Worm (Caenorhabditis elegans) whole organism, early embryonic: ENCODE results near the gene Y53G8AR.9.

Experiments
- B0310.2 ChIP-seq: sonication (generic microtip); optimal IDR thresholded peaks from 2 replicates; lab custom pipeline; 2016; ENCODE audit warnings: mild to moderate bottlenecking, missing genetic modification characterization, missing compliant biosample characterization
- F13C5.2 ChIP-seq: sonication (generic microtip); optimal IDR thresholded peaks from 2 replicates; lab custom pipeline; 2017; ENCODE audit warnings: mild to moderate bottlenecking, missing genetic modification characterization, inconsistent platforms, missing compliant biosample characterization
- aly-1 ChIP-seq: sonication (generic microtip); optimal IDR thresholded peaks from 2 replicates; lab custom pipeline; 2016; ENCODE audit warnings: missing genetic modification characterization, missing compliant biosample characterization
- ama-1 ChIP-seq: fragments of 150-350 bp; optimal IDR thresholded peaks from 2 replicates; lab custom pipeline; 2014
- ceh-13 ChIP-seq: fragments of 200-800 bp; sonication (Bioruptor generic); optimal IDR thresholded peaks from 2 replicates; lab custom pipeline; 2018; ENCODE audit warnings: mild to moderate bottlenecking, missing genetic modification characterization, missing compliant biosample characterization
- ceh-36 ChIP-seq: sonication (generic microtip); optimal IDR thresholded peaks from 2 replicates; lab custom pipeline; 2016; ENCODE audit warnings: missing genetic modification characterization, inconsistent platforms, missing compliant biosample characterization
- ets-7 ChIP-seq: sonication (generic microtip); optimal IDR thresholded peaks from 2 replicates; lab custom pipeline; 2016; ENCODE audit warnings: missing genotype, missing genetic modification characterization, missing compliant biosample characterization
- flt-1 ChIP-seq: fragments of 200-800 bp; sonication (Bioruptor generic); IDR thresholded peaks from 2 replicates; pipeline ENCODE4 v1.3.6; 2022; ENCODE audit warnings: missing genetic modification characterization, missing compliant biosample characterization
- hmbx-1 ChIP-seq: sonication (generic microtip); optimal IDR thresholded peaks from 2 replicates; lab custom pipeline; 2016; ENCODE audit warnings: mild to moderate bottlenecking, missing genetic modification characterization, missing compliant biosample characterization
- hmg-4 ChIP-seq: fragments of 200-800 bp; sonication (Bioruptor generic); optimal IDR thresholded peaks from 2 replicates; lab custom pipeline; 2018; ENCODE audit warnings: mild to moderate bottlenecking, missing genetic modification characterization, missing compliant biosample characterization
- hnd-1 ChIP-seq: sonication (generic microtip); optimal IDR thresholded peaks from 2 replicates; lab custom pipeline; 2016; ENCODE audit warnings: missing genetic modification characterization, missing compliant biosample characterization
- pes-1 ChIP-seq: fragments of 200-800 bp; sonication (Bioruptor generic); IDR thresholded peaks from 2 replicates; pipeline ENCODE4 v1.3.6; 2022; ENCODE audit warnings: missing genetic modification reagents, missing genetic modification characterization, missing compliant biosample characterization
- scrt-1 ChIP-seq: fragments of 200-800 bp; sonication (Bioruptor generic); IDR thresholded peaks from 2 replicates; pipeline ENCODE4 v1.3.6; 2022; ENCODE audit warnings: missing genetic modification characterization, missing compliant biosample characterization
- sea-1 ChIP-seq: fragments of 200-800 bp; sonication (Bioruptor generic); conservative IDR thresholded peaks from 2 replicates; pipeline ENCODE4 v1.3.6; 2022; ENCODE audit warnings: missing genetic modification characterization, missing compliant biosample characterization
- tbx-11 ChIP-seq: fragments of 200-800 bp; sonication (Bioruptor generic); IDR thresholded peaks from 2 replicates; pipeline ENCODE4 v1.3.6; 2022; ENCODE audit warnings: missing genetic modification characterization, missing compliant biosample characterization
- tbx-37 ChIP-seq: fragments of 200-800 bp; sonication (Bioruptor generic); conservative IDR thresholded peaks from 2 replicates; pipeline ENCODE4 v1.3.6; 2022; ENCODE audit warnings: missing genetic modification reagents, missing genetic modification characterization, missing compliant biosample characterization
- tra-4 ChIP-seq: sonication (generic microtip); optimal IDR thresholded peaks from 2 replicates; lab custom pipeline; 2017; ENCODE audit warnings: missing genetic modification characterization, missing compliant biosample characterization

The Y53G8AR.9 gene

ce11 chrIII:3308940-3309339 is 12.1 kb downstream of the Y53G8AR.9 start:
- no peak for TF ChIP-seq sea-1
- no peak for TF ChIP-seq F13C5.2 (tag; lab: Kevin White, UChicago)
- TF ChIP-seq pes-1 (GFP tag; lab: Robert Waterston, UW): no peak
- no peak for TF ChIP-seq ceh-36 (tag; lab: Kevin White, UChicago)
- no peak for TF ChIP-seq tbx-11 (GFP tag; lab: Robert Waterston, UW)
- no peak for TF ChIP-seq ama-1 (lab: Kevin White, UChicago)
- no peak for TF ChIP-seq tra-4 (tag; lab: Kevin White, UChicago)
- TF ChIP-seq hmbx-1: no peak
- no peak for TF ChIP-seq B0310.2 (tag; lab: Kevin White, UChicago)
- TF ChIP-seq ets-7: no peak
- TF ChIP-seq aly-1 (tag; lab: Kevin White, UChicago): no peak
- no peak for TF ChIP-seq tbx-37 (GFP tag; lab: Robert Waterston, UW)
- TF ChIP-seq hmg-4 (GFP tag; lab: Kevin White, UChicago): no peak
- TF ChIP-seq hnd-1 (tag; lab: Kevin White, UChicago): no peak
- no peak for TF ChIP-seq flt-1 (GFP tag; lab: Robert Waterston, UW)

ce11 chrIII:3307379-3307778 is 13.7 kb downstream of the Y53G8AR.9 start:
- TF ChIP-seq F13C5.2 (tag; lab: Kevin White, UChicago) (no peak), sea-1 (no peak), pes-1 (GFP tag; lab: Robert Waterston, UW) (no peak)

- TF ChIP-seq ceh-36 (tag; lab: Kevin White, UChicago): no peak
- TF ChIP-seq F13C5.2 (tag; lab: Kevin White, UChicago): no peak
- TF ChIP-seq tbx-11 (GFP tag; lab: Robert Waterston, UW): no peak
- TF ChIP-seq ets-7: no peak
- TF ChIP-seq scrt-1 (GFP tag; lab: Robert Waterston, UW): no peak
- TF ChIP-seq hmg-4 (GFP tag; lab: Kevin White, UChicago): no peak
- TF ChIP-seq tbx-37 (GFP tag; lab: Robert Waterston, UW): no peak
- TF ChIP-seq hnd-1 (tag; lab: Kevin White, UChicago): no peak
- no peak for TF ChIP-seq flt-1 (GFP tag; lab: Robert Waterston, UW)
- no peak for TF ChIP-seq hmbx-1
- TF ChIP-seq tra-4 (tag; lab: Kevin White, UChicago): no peak
- no peak for TF ChIP-seq B0310.2 (tag; lab: Kevin White, UChicago)
- no peak for TF ChIP-seq ama-1 (lab: Kevin White, UChicago)
- no peak for TF ChIP-seq ceh-13
- no peak for TF ChIP-seq sea-1
- TF ChIP-seq pes-1 (GFP tag; lab: Robert Waterston, UW): no peak
- TF ChIP-seq aly-1 (tag; lab: Kevin White, UChicago): no peak
Observed at ce11 chrIII:3306322-3306721, 14.7 kb downstream of the Y53G8AR.9 start.

- TF ChIP-seq tbx-11 (GFP tag; lab: Robert Waterston, UW): no peak
- TF ChIP-seq B0310.2 (tag; lab: Kevin White, UChicago): no peak
- TF ChIP-seq ceh-36 (tag; lab: Kevin White, UChicago): no peak
- no peak for TF ChIP-seq flt-1 (GFP tag; lab: Robert Waterston, UW)
- no peak for TF ChIP-seq pes-1 (GFP tag; lab: Robert Waterston, UW)
- TF ChIP-seq hnd-1 (tag; lab: Kevin White, UChicago): no peak
- no peak for TF ChIP-seq scrt-1 (GFP tag; lab: Robert Waterston, UW)
- TF ChIP-seq aly-1 (tag; lab: Kevin White, UChicago): no peak
- TF ChIP-seq ama-1 (lab: Kevin White, UChicago): no peak
- no peak for TF ChIP-seq tbx-37 (GFP tag; lab: Robert Waterston, UW)
- TF ChIP-seq ets-7: no peak
- TF ChIP-seq tra-4 (tag; lab: Kevin White, UChicago): no peak
- no peak for TF ChIP-seq hmg-4 (GFP tag; lab: Kevin White, UChicago)
- no peak for TF ChIP-seq ceh-13
- no peak for TF ChIP-seq F13C5.2 (tag; lab: Kevin White, UChicago)
- TF ChIP-seq sea-1: no peak
- no peak for TF ChIP-seq hmbx-1
Observed at ce11 chrIII:3304554-3304953, 16.5 kb downstream of the Y53G8AR.9 start.

ce11 chrIII:3297151-3297550 is 23.9 kb downstream of the Y53G8AR.9 start, which contains the start of gene Y53G8AR.5:
Y53G8AR.5 (plus strand) TSS chrIII:3297451.
- TF ChIP-seq hmg-4 (GFP tag; lab: Kevin White, UChicago) (no peak), flt-1 (GFP tag; lab: Robert Waterston, UW) (no peak), ets-7 (no peak), hnd-1 (tag; lab: Kevin White, UChicago) (no peak), ceh-13 (no peak), F13C5.2 (tag; lab: Kevin White, UChicago) (no peak), sea-1 (no peak), ceh-36 (tag; lab: Kevin White, UChicago) (no peak), tra-4 (tag; lab: Kevin White, UChicago) (no peak), B0310.2 (tag; lab: Kevin White, UChicago) (no peak), hmbx-1 (no peak), tbx-37 (GFP tag; lab: Robert Waterston, UW) (no peak), scrt-1 (GFP tag; lab: Robert Waterston, UW) (no peak), aly-1 (tag; lab: Kevin White, UChicago) (no peak), pes-1 (GFP tag; lab: Robert Waterston, UW) (no peak), tbx-11 (GFP tag; lab: Robert Waterston, UW) (no peak), ama-1 (lab: Kevin White, UChicago) (no peak)

ce11 chrIII:3294283-3294793 is 26.7 kb downstream of the Y53G8AR.9 start, which contains the start of the genes Y53G8AR.8 and Y53G8AR.6:
Y53G8AR.8 (minus strand) TSS chrIII:3294330.
Y53G8AR.6 (plus strand) TSS chrIII:3294743.
- TF ChIP-seq ceh-36 (tag; lab: Kevin White, UChicago) (peak; percentile 9), tbx-37 (GFP tag; lab: Robert Waterston, UW) (no peak)

ce11 chrIII:3281860-3282358 is 39.1 kb downstream of the Y53G8AR.9 start, which contains the start of gene mfsd-8:
mfsd-8 (plus strand) TSS chrIII:3282308.
- TF ChIP-seq pes-1 (GFP tag; lab: Robert Waterston, UW): no peak
- no peak for TF ChIP-seq hnd-1 (tag; lab: Kevin White, UChicago)
- TF ChIP-seq ama-1 (lab: Kevin White, UChicago): no peak
- no peak for TF ChIP-seq tbx-11 (GFP tag; lab: Robert Waterston, UW)
- TF ChIP-seq ets-7: no peak
- TF ChIP-seq tra-4 (tag; lab: Kevin White, UChicago): no peak
- TF ChIP-seq B0310.2 (tag; lab: Kevin White, UChicago): no peak
- TF ChIP-seq hmg-4 (GFP tag; lab: Kevin White, UChicago): no peak
- no peak for TF ChIP-seq F13C5.2 (tag; lab: Kevin White, UChicago)
- TF ChIP-seq scrt-1 (GFP tag; lab: Robert Waterston, UW): no peak
- TF ChIP-seq ceh-13: no peak
- TF ChIP-seq flt-1 (GFP tag; lab: Robert Waterston, UW): no peak
- no peak for TF ChIP-seq aly-1 (tag; lab: Kevin White, UChicago)
- no peak for TF ChIP-seq sea-1
- TF ChIP-seq ceh-36 (tag; lab: Kevin White, UChicago): no peak
- no peak for TF ChIP-seq tbx-37 (GFP tag; lab: Robert Waterston, UW)
- TF ChIP-seq hmbx-1: no peak
